Worm (Caenorhabditis elegans) whole organism, young adult: ENCODE results near the gene C33A12.19.

Source experiments
- ceh-27 ChIP-seq: fragments of 200-800 bp; sonication (Bioruptor generic); optimal IDR thresholded peaks from 2 replicates; lab custom pipeline; 2018; ENCODE audit warnings: mild to moderate bottlenecking, missing genetic modification characterization, moderate library complexity, missing compliant biosample characterization
- him-1 ChIP-seq: sonication (generic microtip); optimal IDR thresholded peaks from 2 replicates; lab custom pipeline; 2016; ENCODE audit warnings: missing genotype, missing genetic modification reagents, missing genetic modification characterization, missing compliant biosample characterization
- nhr-80 ChIP-seq: sonication (generic microtip); optimal IDR thresholded peaks from 2 replicates; lab custom pipeline; 2016; ENCODE audit warnings: missing genetic modification characterization, missing compliant biosample characterization
- repo-1 ChIP-seq: sonication (generic microtip); optimal IDR thresholded peaks from 2 replicates; lab custom pipeline; 2017; ENCODE audit warnings: mild to moderate bottlenecking, missing genetic modification characterization, missing compliant biosample characterization
- ztf-28 ChIP-seq: fragments of 200-800 bp; sonication (Bioruptor generic); IDR thresholded peaks from 2 replicates; pipeline ENCODE4 v1.3.6; 2022; ENCODE audit warnings: missing genetic modification reagents, missing genetic modification characterization, missing compliant biosample characterization

DNA sequence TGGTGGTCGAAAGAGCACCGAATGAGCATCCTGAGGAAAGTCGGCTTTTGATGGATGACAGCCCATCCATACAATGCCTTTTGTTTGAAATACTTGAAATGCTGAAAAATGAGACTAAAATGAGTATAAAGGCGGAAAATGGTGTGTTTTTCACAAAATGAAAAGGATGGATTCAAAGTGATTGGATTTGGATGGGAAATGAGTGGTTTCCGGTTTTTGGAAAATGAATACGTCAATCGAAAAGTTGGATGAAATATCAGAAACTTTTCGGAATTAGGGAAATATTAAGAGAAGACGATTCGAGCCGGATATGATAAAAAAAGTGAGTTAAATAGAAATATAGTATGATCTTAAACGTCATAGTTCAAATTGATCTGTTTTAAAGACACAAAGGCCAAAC lies 49.4 kb upstream of the C33A12.19 start, which contains the start of gene F38E11.6:
- TF ChIP-seq repo-1 (tag; lab: Kevin White, UChicago): no peak
- TF ChIP-seq nhr-80 (tag; lab: Kevin White, UChicago): no peak
- TF ChIP-seq him-1 (tag; lab: Kevin White, UChicago): no peak
- TF ChIP-seq ztf-28 (GFP tag; lab: Robert Waterston, UW): no peak
- no peak for TF ChIP-seq ceh-27
